Worm (Caenorhabditis elegans) whole organism, L4 larva: ENCODE measurements around the gene egal-1.
A peak's percentile ranks its signal among the peaks of the same experiment; 100 is the strongest.

Source experiments
- F37D6.2 ChIP-seq: sonication (generic microtip); optimal IDR thresholded peaks from 2 replicates; lab custom pipeline; 2016; ENCODE audit warnings: mild to moderate bottlenecking, missing genetic modification characterization, missing compliant biosample characterization
- Y5F2A.4 ChIP-seq: fragments of 200-800 bp; sonication (Bioruptor generic); optimal IDR thresholded peaks from 2 replicates; lab custom pipeline; 2018; ENCODE audit warnings: mild to moderate bottlenecking, missing genetic modification characterization, missing compliant biosample characterization
- Y75B8A.6 ChIP-seq: fragments of 200-800 bp; sonication (Bioruptor generic); IDR thresholded peaks from 2 replicates; pipeline ENCODE4 v1.3.6; 2022; ENCODE audit warnings: missing genetic modification reagents, missing genetic modification characterization, missing compliant biosample characterization
- ZK546.5 ChIP-seq, 2 experiments: sonication (generic microtip); optimal IDR thresholded peaks; 2 replicates each; lab custom pipeline; 2017; ENCODE audit warnings: missing biosample characterization in 2 of 2, missing genetic modification characterization in 2 of 2
- aha-1 ChIP-seq: fragments of 150-350 bp; peaks from one replicate; lab custom pipeline; 2014; ENCODE audit warnings: missing biosample characterization, missing genetic modification characterization
- attf-4 ChIP-seq: sonication (generic microtip); optimal IDR thresholded peaks from 3 replicates; lab custom pipeline; 2017; ENCODE audit warnings: missing biosample characterization, missing genetic modification characterization
- ceh-44 ChIP-seq: fragments of 200-800 bp; sonication (Bioruptor generic); IDR thresholded peaks from 2 replicates; pipeline ENCODE4 v1.3.6; 2022; ENCODE audit warnings: missing genetic modification reagents, missing genetic modification characterization, missing compliant biosample characterization
- daf-8 ChIP-seq: fragments of 200-800 bp; sonication (Bioruptor generic); IDR thresholded peaks from 2 replicates; pipeline ENCODE4 v1.3.6; 2022; ENCODE audit warnings: missing genetic modification characterization, missing compliant biosample characterization
- dpl-1 ChIP-seq: fragments of 150-350 bp; optimal IDR thresholded peaks from 2 replicates; lab custom pipeline; 2014; ENCODE audit warnings: missing biosample characterization, missing genetic modification reagents, missing genetic modification characterization
- duxl-1 ChIP-seq: sonication (generic microtip); optimal IDR thresholded peaks from 2 replicates; lab custom pipeline; 2016; ENCODE audit warnings: mild to moderate bottlenecking, missing genetic modification characterization, moderate library complexity, missing compliant biosample characterization; ENCODE audit not compliant: poor library complexity
- dve-1 ChIP-seq: sonication (generic microtip); optimal IDR thresholded peaks from 2 replicates; lab custom pipeline; 2017; ENCODE audit warnings: antibody characterized with exemption, mild to moderate bottlenecking, missing genetic modification characterization, missing compliant biosample characterization; ENCODE audit not compliant: insufficient read depth
- egl-43 ChIP-seq: fragments of 200-800 bp; sonication (Bioruptor generic); IDR thresholded peaks from 2 replicates; pipeline ENCODE4 v1.3.6; 2022; ENCODE audit warnings: missing genetic modification reagents, missing genetic modification characterization, missing compliant biosample characterization
- fkh-10 ChIP-seq: fragments of 150-350 bp; optimal IDR thresholded peaks from 2 replicates; lab custom pipeline; 2014; ENCODE audit warnings: missing biosample characterization, missing genetic modification reagents, missing genetic modification characterization
- gei-8 ChIP-seq: fragments of 200-800 bp; sonication (Bioruptor generic); optimal IDR thresholded peaks from 2 replicates; lab custom pipeline; 2018; ENCODE audit warnings: mild to moderate bottlenecking, missing genetic modification characterization, missing compliant biosample characterization
- hlh-30 ChIP-seq: sonication (generic microtip); optimal IDR thresholded peaks from 2 replicates; lab custom pipeline; 2017; ENCODE audit warnings: antibody characterized with exemption, mild to moderate bottlenecking, missing genetic modification characterization, missing compliant biosample characterization; ENCODE audit not compliant: insufficient read depth
- jun-1 ChIP-seq: fragments of 150-350 bp; optimal IDR thresholded peaks from 2 replicates; lab custom pipeline; 2014; ENCODE audit warnings: missing biosample characterization, missing genetic modification reagents, missing genetic modification characterization
- lim-7 ChIP-seq: fragments of 200-800 bp; sonication (Bioruptor generic); IDR thresholded peaks from 2 replicates; pipeline ENCODE4 v1.3.6; 2022; ENCODE audit warnings: missing genetic modification characterization, missing compliant biosample characterization
- lin-38 ChIP-seq: fragments of 200-800 bp; sonication (Bioruptor generic); IDR thresholded peaks from 2 replicates; pipeline ENCODE4 v1.3.6; 2022; ENCODE audit warnings: missing genetic modification reagents, missing genetic modification characterization, missing compliant biosample characterization
- lin-39 ChIP-seq: fragments of 150-350 bp; optimal IDR thresholded peaks from 2 replicates; lab custom pipeline; 2014; ENCODE audit warnings: missing biosample characterization, missing genetic modification reagents, missing genetic modification characterization
- lsy-2 ChIP-seq, 2 experiments: fragments of 150-350 bp in 1 of 2; sonication (generic microtip) in 1 of 2; optimal IDR thresholded peaks; 2 replicates each; lab custom pipeline; 2014 to 2017; ENCODE audit warnings: missing biosample characterization in 2 of 2, missing genetic modification characterization in 2 of 2
- mep-1 ChIP-seq: fragments of 150-350 bp; sonication (generic microtip); optimal IDR thresholded peaks from 3 replicates; lab custom pipeline; 2014; ENCODE audit warnings: missing biosample characterization, missing genetic modification characterization
- mxl-3 ChIP-seq: fragments of 200-800 bp; sonication (Bioruptor generic); optimal IDR thresholded peaks from 2 replicates; lab custom pipeline; 2018; ENCODE audit warnings: mild to moderate bottlenecking, missing genetic modification characterization, missing compliant biosample characterization
- nhr-10 ChIP-seq: fragments of 150-350 bp; optimal IDR thresholded peaks from 2 replicates; lab custom pipeline; 2014; ENCODE audit warnings: missing biosample characterization, missing genetic modification characterization
- nhr-48 ChIP-seq: sonication (generic microtip); optimal IDR thresholded peaks from 2 replicates; lab custom pipeline; 2016; ENCODE audit warnings: mild to moderate bottlenecking, missing genetic modification characterization, missing compliant biosample characterization
- pha-4 ChIP-seq, 2 experiments: fragments of 150-350 bp in 1 of 2; fragments of 200-800 bp in 1 of 2; sonication (Bioruptor generic) in 1 of 2; IDR thresholded peaks in 1 of 2; optimal IDR thresholded peaks in 1 of 2; 2 replicates each; pipeline versions ENCODE4 v1.3.6 to Lab custom; 2014 to 2022; ENCODE audit warnings: missing genetic modification characterization in 2 of 2, missing genetic modification reagents in 2 of 2, missing biosample characterization in 1 of 2, missing compliant biosample characterization in 1 of 2
- pqm-1 ChIP-seq: sonication (generic microtip); optimal IDR thresholded peaks from 2 replicates; lab custom pipeline; 2017; ENCODE audit warnings: missing biosample characterization, missing genetic modification characterization
- rbr-2 ChIP-seq: sonication (generic microtip); optimal IDR thresholded peaks from 2 replicates; lab custom pipeline; 2016; ENCODE audit warnings: missing genotype, missing genetic modification characterization, missing compliant biosample characterization
- saeg-2 ChIP-seq: fragments of 200-800 bp; sonication (Bioruptor generic); IDR thresholded peaks from 2 replicates; pipeline ENCODE4 v1.3.6; 2022; ENCODE audit warnings: missing genetic modification reagents, missing genetic modification characterization, missing compliant biosample characterization
- snpc-1.2 ChIP-seq: fragments of 200-800 bp; sonication (Bioruptor generic); IDR thresholded peaks from 2 replicates; pipeline ENCODE4 v1.3.6; 2022; ENCODE audit warnings: missing genetic modification reagents, missing genetic modification characterization, missing compliant biosample characterization
- spr-1 ChIP-seq: sonication (generic microtip); optimal IDR thresholded peaks from 2 replicates; lab custom pipeline; 2016; ENCODE audit warnings: mild to moderate bottlenecking, missing genetic modification characterization, missing compliant biosample characterization
- tra-1 ChIP-seq: fragments of 200-800 bp; sonication (Bioruptor generic); IDR thresholded peaks from 2 replicates; pipeline ENCODE4 v1.3.6; 2022; ENCODE audit warnings: missing genetic modification reagents, missing genetic modification characterization, missing compliant biosample characterization
- unc-130 ChIP-seq: sonication (generic microtip); optimal IDR thresholded peaks from 2 replicates; lab custom pipeline; 2016; ENCODE audit warnings: missing genetic modification reagents, missing genetic modification characterization, missing compliant biosample characterization
- unc-62 ChIP-seq, 3 experiments: fragments of 150-350 bp in 1 of 3; sonication (generic microtip); optimal IDR thresholded peaks in 2 of 3; peaks in 1 of 3; 1 replicate in 1 of 3; 2 replicates in 2 of 3; lab custom pipeline; 2014 to 2017; ENCODE audit warnings: missing biosample characterization in 3 of 3, missing genetic modification characterization in 3 of 3, missing genetic modification reagents in 3 of 3, missing genotype in 1 of 3
- zag-1 ChIP-seq: fragments of 150-350 bp; optimal IDR thresholded peaks from 2 replicates; lab custom pipeline; 2014; ENCODE audit warnings: missing biosample characterization, missing genetic modification characterization
- zfp-2 ChIP-seq: sonication (generic microtip); optimal IDR thresholded peaks from 2 replicates; lab custom pipeline; 2016; ENCODE audit warnings: mild to moderate bottlenecking, missing genetic modification characterization, missing compliant biosample characterization
- ztf-7 ChIP-seq: fragments of 150-350 bp; optimal IDR thresholded peaks from 2 replicates; lab custom pipeline; 2014; ENCODE audit warnings: missing biosample characterization, missing genetic modification characterization

The egal-1 gene

ce11 chrIV:5834182-5834581 lies 9.6 kb downstream of the egal-1 start:
- TF ChIP-seq unc-62 (GFP tag; optimal IDR thresholded peaks at IDR 0.05 in 1 of 2; lab: Kevin White, UChicago) (peak in 1 of 2 experiments; percentile 99), unc-62 (tag; optimal IDR thresholded peaks at IDR 0.05; lab: Kevin White, UChicago) (no peak), lin-38 (GFP tag; lab: Robert Waterston, UW) (no peak)

- TF ChIP-seq ztf-7 (tag; lab: Kevin White, UChicago) (no peak), egl-43 (GFP tag; lab: Robert Waterston, UW) (no peak), pqm-1 (no peak), unc-130 (GFP tag; lab: Kevin White, UChicago) (no peak), nhr-10 (tag; lab: Kevin White, UChicago) (no peak), zfp-2 (tag; lab: Kevin White, UChicago) (no peak)
Measured at ce11 chrIV:5839178-5839577, 14.6 kb downstream of the egal-1 start, which contains the start of gene C06E7.2. TSS of gene C06E7.2 (plus strand) at chrIV:5839478.

- TF ChIP-seq aha-1 (tag; lab: Kevin White, UChicago): peak; percentile 5
- no peak for TF ChIP-seq duxl-1 (tag; lab: Kevin White, UChicago)
Measured at ce11 chrIV:5842905-5843304, 18.3 kb downstream of the egal-1 start.

ce11 chrIV:5846269-5846668 lies 21.7 kb downstream of the egal-1 start, which contains the start of gene sams-4:
TSS of gene sams-4 (minus strand) at chrIV:5846369.
- no peak for TF ChIP-seq dve-1 (tag; lab: Kevin White, UChicago)
- TF ChIP-seq nhr-48: no peak
- no peak for TF ChIP-seq gei-8 (GFP tag; lab: Kevin White, UChicago)
- no peak for TF ChIP-seq zfp-2 (tag; lab: Kevin White, UChicago)
- no peak for TF ChIP-seq ZK546.5 (tag; optimal IDR thresholded peaks at IDR 0.05; lab: Kevin White, UChicago)
- TF ChIP-seq jun-1 (tag; lab: Kevin White, UChicago): no peak
- no peak for TF ChIP-seq F37D6.2 (tag; lab: Kevin White, UChicago)
- no peak for TF ChIP-seq Y5F2A.4 (GFP tag; lab: Kevin White, UChicago)
- TF ChIP-seq saeg-2: no peak
- TF ChIP-seq attf-4 (tag; lab: Kevin White, UChicago): no peak
- no peak for TF ChIP-seq rbr-2
- no peak for TF ChIP-seq spr-1
- no peak for TF ChIP-seq lin-39 (tag; lab: Kevin White, UChicago)
- TF ChIP-seq snpc-1.2: no peak

- TF ChIP-seq daf-8 (GFP tag; lab: Robert Waterston, UW) (no peak), dpl-1 (GFP tag; lab: Kevin White, UChicago) (peak; percentile 57), lin-38 (GFP tag; lab: Robert Waterston, UW) (peak; percentile 8; the same call in 1 of the 2 replicates), Y75B8A.6 (GFP tag; lab: Robert Waterston, UW) (no peak), lim-7 (GFP tag; lab: Robert Waterston, UW) (no peak), mep-1 (peak; percentile 36), spr-1 (no peak), mxl-3 (GFP tag; lab: Kevin White, UChicago) (no peak), pha-4 (GFP tag; IDR thresholded peaks at IDR 0.05; lab: Robert Waterston, UW) (no peak), pha-4 (tag; optimal IDR thresholded peaks at IDR 0.05; lab: Kevin White, UChicago) (peak; percentile 25), zag-1 (no peak), hlh-30 (tag; lab: Kevin White, UChicago) (peak; percentile 7), snpc-1.2 (peak; percentile 62), lsy-2 (tag; optimal IDR thresholded peaks at IDR 0.05; lab: Kevin White, UChicago) (peak in 1 of 2 experiments; percentile 64), ceh-44 (GFP tag; lab: Robert Waterston, UW) (no peak), tra-1 (GFP tag; lab: Robert Waterston, UW) (no peak), fkh-10 (no peak)
Measured at ce11 chrIV:5847986-5848707, 23.6 kb downstream of the egal-1 start, which contains the start of gene sams-3. TSS of gene sams-3 (plus strand) at chrIV:5848657.
